Fruit fly (Drosophila melanogaster): ENCODE results near the gene Hsp27.

The Hsp27 gene

dm6 chr3L:9383345-9384075, at the start of gene Hsp27 (continued):
- TF ChIP-seq CG1603 (tag; optimal IDR thresholded peaks at IDR 0.05) = peak; percentile 96
- peak; percentile 66 for TF ChIP-seq CG12236 (GFP tag; optimal IDR thresholded peaks at IDR 0.05)
- TF ChIP-seq CG11085 (GFP tag; IDR thresholded peaks at IDR 0.05) = peak; percentile 97
- peak; percentile 91 for TF ChIP-seq CG17802 (tag; optimal IDR thresholded peaks at IDR 0.05)
- peak; percentile 93 for TF ChIP-seq tup (GFP tag; optimal IDR thresholded peaks at IDR 0.05)
- peak; percentile 98 for TF ChIP-seq B-H1 (GFP tag; IDR thresholded peaks at IDR 0.05)
- peak; percentile 98 for TF ChIP-seq PHDP (tag; optimal IDR thresholded peaks at IDR 0.05)
- peak; percentile 96 for TF ChIP-seq CG4617 (GFP tag; optimal IDR thresholded peaks at IDR 0.05; ENCODE audit: borderline replicate concordance)
- peak; percentile 99 for TF ChIP-seq H15 (GFP tag; IDR thresholded peaks at IDR 0.05)
- TF ChIP-seq CG3065 (GFP tag; optimal IDR thresholded peaks at IDR 0.05) = peak; percentile 95
- peak; percentile 97 for TF ChIP-seq cwo (GFP tag; optimal IDR thresholded peaks at IDR 0.05)
- no peak for TF ChIP-seq pros (GFP tag; optimal IDR thresholded peaks at IDR 0.05)
- peak; percentile 94 for TF ChIP-seq CG2889 (GFP tag; IDR thresholded peaks at IDR 0.05)
- TF ChIP-seq CG11560 (tag; IDR thresholded peaks at IDR 0.05) = peak; percentile 88
- TF ChIP-seq CG18262 (tag; optimal IDR thresholded peaks at IDR 0.05) = peak; percentile 99
- TF ChIP-seq CG17328 (GFP tag; IDR thresholded peaks at IDR 0.05) = peak; percentile 98
- no peak; the same call in 1 of the 2 replicates for TF ChIP-seq CG13287 (GFP tag; IDR thresholded peaks at IDR 0.05; ENCODE audit: partially characterized antibody)
- TF ChIP-seq HLHmδ (GFP tag; optimal IDR thresholded peaks at IDR 0.05) = no peak
- peak; percentile 92 for TF ChIP-seq psq (GFP tag; optimal IDR thresholded peaks at IDR 0.05)
- peak; percentile 94 for TF ChIP-seq CG17385 (GFP tag; optimal IDR thresholded peaks at IDR 0.05)
- TF ChIP-seq exex (tag; optimal IDR thresholded peaks at IDR 0.05) = no peak
- peak; percentile 86 for TF ChIP-seq HLH54F (GFP tag; optimal IDR thresholded peaks at IDR 0.05)
- TF ChIP-seq CG42726 (GFP tag; IDR thresholded peaks at IDR 0.05; ENCODE audit: partially characterized antibody) = peak; percentile 33; the same call in 1 of the 2 replicates
- TF ChIP-seq slp2 (GFP tag; optimal IDR thresholded peaks at IDR 0.05) = peak; percentile 95
- peak; percentile 96 for TF ChIP-seq CG33213 (GFP tag; optimal IDR thresholded peaks at IDR 0.05)
- TF ChIP-seq CG16815 (GFP tag; optimal IDR thresholded peaks at IDR 0.05) = peak; percentile 97
- TF ChIP-seq crp (GFP tag; optimal IDR thresholded peaks at IDR 0.05) = peak; percentile 4 to 66
- peak; percentile 74 for TF ChIP-seq Atf3 (GFP tag; optimal IDR thresholded peaks at IDR 0.05)
- TF ChIP-seq Sry-β (GFP tag; optimal IDR thresholded peaks at IDR 0.05) = peak; percentile 70
- peak; percentile 93 for TF ChIP-seq Jarid2 (GFP tag; optimal IDR thresholded peaks at IDR 0.05)
- TF ChIP-seq ind (GFP tag; optimal IDR thresholded peaks at IDR 0.05) = peak; percentile 99
- peak; percentile 96 for TF ChIP-seq jing (GFP tag; optimal IDR thresholded peaks at IDR 0.05)
- peak; percentile 80 for TF ChIP-seq CG3995 (GFP tag; optimal IDR thresholded peaks at IDR 0.05)
- peak; percentile 89 for TF ChIP-seq repo (GFP tag; optimal IDR thresholded peaks at IDR 0.05)
- TF ChIP-seq slou (GFP tag; optimal IDR thresholded peaks at IDR 0.05) = peak; percentile 97
- TF ChIP-seq crc (GFP tag; optimal IDR thresholded peaks at IDR 0.05) = peak; percentile 92
- no peak for TF ChIP-seq yki (optimal IDR thresholded peaks at IDR 0.05)
- TF ChIP-seq Awh (GFP tag; IDR thresholded peaks at IDR 0.05) = peak; percentile 99
- peak; percentile 99 for TF ChIP-seq ci (GFP tag; IDR thresholded peaks at IDR 0.05)
- TF ChIP-seq Sry-δ (GFP tag; optimal IDR thresholded peaks at IDR 0.05) = peak; percentile 61
- peak; percentile 89 for TF ChIP-seq CG8281 (tag; optimal IDR thresholded peaks at IDR 0.05)
- TF ChIP-seq Vsx1 (GFP tag; optimal IDR thresholded peaks at IDR 0.05) = peak; percentile 96
- no peak for TF ChIP-seq CG14860 (GFP tag; IDR thresholded peaks at IDR 0.05; ENCODE audit: partially characterized antibody)
- TF ChIP-seq CG34224 (GFP tag; IDR thresholded peaks at IDR 0.05; ENCODE audit: partially characterized antibody) = peak; percentile 31; the same call in 1 of the 3 replicates
- TF ChIP-seq shn (GFP tag; optimal IDR thresholded peaks at IDR 0.05) = peak; percentile 74
- peak; percentile 87 for TF ChIP-seq sug (tag; optimal IDR thresholded peaks at IDR 0.05)
- TF ChIP-seq CG10462 (GFP tag; optimal IDR thresholded peaks at IDR 0.05) = peak; percentile 95
- peak; percentile 98 for TF ChIP-seq nom (GFP tag; optimal IDR thresholded peaks at IDR 0.05)
- peak; percentile 99 for TF ChIP-seq sisA (GFP tag; IDR thresholded peaks at IDR 0.05)
